Fruit fly (Drosophila melanogaster) S2 (cell line): ENCODE data around the gene CG18095.

ENCODE experiments used
- CG8478 ChIP-seq: fragments of >200 bp; optimal IDR thresholded peaks from 2 replicates; lab custom pipeline; 2018
- CTCF ChIP-seq, 2 experiments: fragments of >200 bp; optimal IDR thresholded peaks; 2 replicates each; lab custom pipeline; 2018

- TF ChIP-seq CG8478 (no peak), CTCF (optimal IDR thresholded peaks at IDR 0.05; lab: Kevin White, UChicago) (no peak)
These were observed 16.2 kb downstream of the CG18095 start for dm6 chr2L:14015109-14015508.
